Fruit fly (Drosophila melanogaster): Measurements from ENCODE around the gene Eip74EF.

Gene Eip74EF

dm6 chr3L:17611864-17612505 is 7.1 kb downstream of the Eip74EF start (continued):
- TF ChIP-seq CG11085 (GFP tag; IDR thresholded peaks at IDR 0.05) (no peak), CG10431 (GFP tag; optimal IDR thresholded peaks at IDR 0.05) (peak; percentile 33), CG4282 (GFP tag; optimal IDR thresholded peaks at IDR 0.05) (no peak), cwo (GFP tag; optimal IDR thresholded peaks at IDR 0.05) (peak; percentile 96), CG4854 (GFP tag; optimal IDR thresholded peaks at IDR 0.05) (no peak), CG43689 (GFP tag; IDR thresholded peaks at IDR 0.05) (no peak), CG16779 (GFP tag; IDR thresholded peaks at IDR 0.05) (no peak), tna (GFP tag; IDR thresholded peaks at IDR 0.05; ENCODE audit: partially characterized antibody) (0 out of 2 replicates have a peak, but pooled peaks have one; percentile 12), Trl (optimal IDR thresholded peaks at IDR 0.05) (peak; percentile 87 to 93), Trl (GFP tag; optimal IDR thresholded peaks at IDR 0.05) (no peak), CG17385 (GFP tag; optimal IDR thresholded peaks at IDR 0.05) (no peak), CG10462 (GFP tag; optimal IDR thresholded peaks at IDR 0.05) (no peak), seq (GFP tag; IDR thresholded peaks at IDR 0.05) (no peak), CG6791 (GFP tag; IDR thresholded peaks at IDR 0.05; ENCODE audit: partially characterized antibody) (peak; percentile 64; the same call in 2 of the 3 replicates), ase (GFP tag; IDR thresholded peaks at IDR 0.05) (0 out of 3 replicates have a peak, but pooled peaks have one; percentile 7), CG2199 (GFP tag; IDR thresholded peaks at IDR 0.05) (peak; percentile 73; the same call in 1 of the 3 replicates), hbn (GFP tag; IDR thresholded peaks at IDR 0.05; ENCODE audit: partially characterized antibody) (0 out of 2 replicates have a peak, but pooled peaks have one; percentile 16), CG34422 (GFP tag; IDR thresholded peaks at IDR 0.05) (0 out of 3 replicates have a peak, but pooled peaks have one; percentile 42), sug (tag; optimal IDR thresholded peaks at IDR 0.05) (peak; percentile 21), HLHmδ (GFP tag; optimal IDR thresholded peaks at IDR 0.05) (peak; percentile 42), HLH4C (GFP tag; IDR thresholded peaks at IDR 0.05; ENCODE audit: partially characterized antibody) (0 out of 3 replicates have a peak, but pooled peaks have one; percentile 29), her (GFP tag; optimal IDR thresholded peaks at IDR 0.05) (no peak), Ets97D (GFP tag; optimal IDR thresholded peaks at IDR 0.05) (no peak), gem (tag; optimal IDR thresholded peaks at IDR 0.05) (no peak), Ets65A (GFP tag) (peak; percentile 72), repo (GFP tag; optimal IDR thresholded peaks at IDR 0.05) (no peak), gro (GFP tag; optimal IDR thresholded peaks at IDR 0.05) (no peak), CG8478 (optimal IDR thresholded peaks at IDR 0.05) (peak; percentile 86), zen2 (GFP tag; IDR thresholded peaks at IDR 0.05; ENCODE audit: partially characterized antibody) (0 out of 3 replicates have a peak, but pooled peaks have one; percentile 34), hb (GFP tag; IDR thresholded peaks at IDR 0.05; ENCODE audit: partially characterized antibody) (no peak), p53 (GFP tag; optimal IDR thresholded peaks at IDR 0.05) (no peak), CG10654 (GFP tag; optimal IDR thresholded peaks at IDR 0.05) (no peak), stwl (tag; optimal IDR thresholded peaks at IDR 0.05) (peak; percentile 3), chinmo (GFP tag; IDR thresholded peaks at IDR 0.05; ENCODE audit: partially characterized antibody) (peak; percentile 97), cad (GFP tag; optimal IDR thresholded peaks at IDR 0.05) (peak; percentile 95), corto (GFP tag; optimal IDR thresholded peaks at IDR 0.05) (peak; percentile 29), lbe (GFP tag; optimal IDR thresholded peaks at IDR 0.05) (peak; percentile 28), bcd (GFP tag; optimal IDR thresholded peaks at IDR 0.05) (no peak), z (GFP tag; IDR thresholded peaks at IDR 0.05) (peak; percentile 89), CG6854 (GFP tag; optimal IDR thresholded peaks at IDR 0.05) (peak; percentile 57), TFAM (GFP tag; optimal IDR thresholded peaks at IDR 0.05) (no peak), CG8290 (GFP tag; optimal IDR thresholded peaks at IDR 0.05) (no peak), CG8290 (tag; optimal IDR thresholded peaks at IDR 0.05) (peak in 1 of 2 experiments; percentile 35), Mad (GFP tag; optimal IDR thresholded peaks at IDR 0.05) (no peak), lov (optimal IDR thresholded peaks at IDR 0.05) (no peak), lov (GFP tag; IDR thresholded peaks at IDR 0.05) (peak; percentile 48; the same call in 1 of the 3 replicates), tio (GFP tag; optimal IDR thresholded peaks at IDR 0.05) (no peak), danr (GFP tag; IDR thresholded peaks at IDR 0.05) (no peak), Dll (GFP tag; IDR thresholded peaks at IDR 0.05; ENCODE audit: partially characterized antibody) (0 out of 4 replicates have a peak, but pooled peaks have one; percentile 30), sd (tag; optimal IDR thresholded peaks at IDR 0.05) (peak; percentile 12)
